Fruit fly (Drosophila melanogaster): Measurements from ENCODE around the gene Tim9a.

The Tim9a gene

dm6 chrX:13396378-13397099 lies 11.5 kb downstream of the Tim9a start, which contains the start of gene Bcat:
Gene Bcat, plus strand, starts transcription at chrX:13396899.
- TF ChIP-seq Mnt (GFP tag; optimal IDR thresholded peaks at IDR 0.05) = peak; percentile 81
- TF ChIP-seq CG7045 (GFP tag; optimal IDR thresholded peaks at IDR 0.05) = no peak
- peak; percentile 51 for TF ChIP-seq CG7101 (tag; optimal IDR thresholded peaks at IDR 0.05)
- no peak for TF ChIP-seq Clk (GFP tag; optimal IDR thresholded peaks at IDR 0.05)
- TF ChIP-seq bab1 (GFP tag; optimal IDR thresholded peaks at IDR 0.05) = peak; percentile 75
- peak; percentile 24 for TF ChIP-seq CG1620 (GFP tag; optimal IDR thresholded peaks at IDR 0.05)
- peak; percentile 76 for TF ChIP-seq CG11617 (GFP tag; optimal IDR thresholded peaks at IDR 0.05)
- peak; percentile 40 for TF ChIP-seq pad (GFP tag; optimal IDR thresholded peaks at IDR 0.05)
- no peak for TF ChIP-seq Crg-1 (GFP tag; optimal IDR thresholded peaks at IDR 0.05)
- peak; percentile 15 for TF ChIP-seq CG5204 (GFP tag; optimal IDR thresholded peaks at IDR 0.05)
- peak; percentile 6 for TF ChIP-seq tj (GFP tag; optimal IDR thresholded peaks at IDR 0.05)
- TF ChIP-seq CG12768 (GFP tag; optimal IDR thresholded peaks at IDR 0.05) = no peak
- TF ChIP-seq ovo (GFP tag; optimal IDR thresholded peaks at IDR 0.05) = peak; percentile 36
- TF ChIP-seq CG14711 (tag; optimal IDR thresholded peaks at IDR 0.05) = peak; percentile 58
- TF ChIP-seq Hr96 (GFP tag; optimal IDR thresholded peaks at IDR 0.05) = peak; percentile 51
- TF ChIP-seq toe (GFP tag; optimal IDR thresholded peaks at IDR 0.05) = no peak
- TF ChIP-seq kay (GFP tag; ENCODE audit: borderline replicate concordance) = peak; percentile 11

DNA sequence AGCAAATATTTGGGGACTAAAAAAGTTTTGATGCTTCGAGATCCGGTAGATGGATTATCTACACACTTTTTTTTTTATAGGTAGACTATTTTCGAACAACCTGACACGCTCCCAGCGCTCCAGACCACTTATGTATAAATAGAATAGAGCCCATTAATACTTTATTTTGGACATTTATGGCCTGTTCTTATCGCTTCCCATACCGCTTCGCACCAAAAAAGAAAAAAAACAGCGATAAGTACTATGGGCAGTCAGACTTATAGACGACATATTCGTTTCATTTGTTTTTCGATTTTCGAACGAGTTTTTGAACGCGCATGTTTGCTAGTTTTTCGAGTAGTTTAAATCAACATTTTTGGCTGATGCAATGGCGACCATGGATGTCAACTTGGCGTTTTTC lies 12.6 kb downstream of the Tim9a start:
- TF ChIP-seq CG14711 (tag; optimal IDR thresholded peaks at IDR 0.05) = no peak
- TF ChIP-seq Clk (GFP tag; optimal IDR thresholded peaks at IDR 0.05) = no peak
- TF ChIP-seq CG7101 (tag; optimal IDR thresholded peaks at IDR 0.05) = no peak
- TF ChIP-seq CG12768 (GFP tag; optimal IDR thresholded peaks at IDR 0.05) = no peak
- TF ChIP-seq bab1 (GFP tag; optimal IDR thresholded peaks at IDR 0.05) = no peak
- TF ChIP-seq tj (GFP tag; optimal IDR thresholded peaks at IDR 0.05) = no peak
- no peak for TF ChIP-seq cic (GFP tag; optimal IDR thresholded peaks at IDR 0.05)
- TF ChIP-seq CG1620 (GFP tag; optimal IDR thresholded peaks at IDR 0.05) = no peak
- TF ChIP-seq CG33017 (tag; optimal IDR thresholded peaks at IDR 0.05) = no peak
- no peak for TF ChIP-seq pad (GFP tag; optimal IDR thresholded peaks at IDR 0.05)
- no peak for TF ChIP-seq CG7045 (GFP tag; optimal IDR thresholded peaks at IDR 0.05)
- no peak for TF ChIP-seq CG11617 (GFP tag; optimal IDR thresholded peaks at IDR 0.05)
- TF ChIP-seq toe (GFP tag; optimal IDR thresholded peaks at IDR 0.05) = no peak
- no peak for TF ChIP-seq Crg-1 (GFP tag; optimal IDR thresholded peaks at IDR 0.05)
- TF ChIP-seq cnc (optimal IDR thresholded peaks at IDR 0.05) = no peak
- TF ChIP-seq Hr96 (GFP tag; optimal IDR thresholded peaks at IDR 0.05) = no peak

dm6 chrX:13401245-13401644 lies 16.2 kb downstream of the Tim9a start:
- TF ChIP-seq Crg-1 (GFP tag; optimal IDR thresholded peaks at IDR 0.05) = no peak
- TF ChIP-seq bab1 (GFP tag; optimal IDR thresholded peaks at IDR 0.05) = peak; percentile 63
- TF ChIP-seq cic (GFP tag; optimal IDR thresholded peaks at IDR 0.05) = no peak
- TF ChIP-seq CG5204 (GFP tag; optimal IDR thresholded peaks at IDR 0.05) = no peak
- no peak for TF ChIP-seq CG7101 (tag; optimal IDR thresholded peaks at IDR 0.05)
- TF ChIP-seq Hr96 (GFP tag; optimal IDR thresholded peaks at IDR 0.05) = peak; percentile 2
- no peak for TF ChIP-seq CG1620 (GFP tag; optimal IDR thresholded peaks at IDR 0.05)

DNA sequence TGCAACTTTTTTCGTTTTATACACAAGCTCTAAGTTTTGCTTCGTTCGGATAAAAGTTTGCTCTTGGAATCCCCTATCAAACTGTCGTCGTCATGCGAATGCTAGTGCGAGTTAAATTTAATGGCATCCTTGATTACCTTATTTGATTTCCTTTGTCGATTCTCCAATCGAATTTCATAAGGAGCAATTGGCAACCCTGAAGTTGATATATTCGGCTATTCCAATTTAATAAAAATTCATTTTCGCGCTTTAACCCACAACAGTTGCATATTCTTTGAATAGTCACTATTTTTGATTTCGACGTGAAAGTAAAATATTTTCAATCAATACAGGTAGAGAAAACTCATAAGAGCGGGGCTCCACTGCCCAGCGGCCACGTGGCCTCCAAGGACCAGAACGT lies 17.8 kb downstream of the Tim9a start, which contains the start of gene CG12725:
CG12725 (minus strand) TSS at position 101 of the 400 bp plus-strand sequence.
- TF ChIP-seq CG1620 (GFP tag; optimal IDR thresholded peaks at IDR 0.05) (no peak), kay (GFP tag; ENCODE audit: borderline replicate concordance) (no peak), Clk (GFP tag; optimal IDR thresholded peaks at IDR 0.05) (no peak), cnc (optimal IDR thresholded peaks at IDR 0.05) (no peak), CG5204 (GFP tag; optimal IDR thresholded peaks at IDR 0.05) (no peak), Crg-1 (GFP tag; optimal IDR thresholded peaks at IDR 0.05) (no peak)

DNA sequence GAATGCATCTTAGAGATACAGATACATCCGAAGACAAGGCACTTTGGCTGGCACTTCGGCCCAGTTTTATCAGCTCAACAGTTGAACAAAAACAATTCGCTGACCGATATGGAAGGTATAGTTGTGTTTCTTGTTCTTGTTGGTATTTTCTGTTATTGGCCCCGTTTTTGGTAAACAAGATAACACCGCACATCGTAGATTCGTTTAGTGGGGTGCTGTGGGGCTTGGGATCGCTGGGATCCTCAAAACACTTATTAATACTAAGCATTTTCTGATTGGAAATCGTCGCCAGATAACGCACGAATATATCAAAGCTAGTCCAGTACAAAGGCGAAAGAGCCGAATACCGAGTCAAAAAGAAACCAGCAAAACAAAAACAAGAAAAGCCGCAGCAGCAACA lies 18.5 kb downstream of the Tim9a start:
- TF ChIP-seq Mnt (GFP tag; optimal IDR thresholded peaks at IDR 0.05) = peak; percentile 15
- TF ChIP-seq tj (GFP tag; optimal IDR thresholded peaks at IDR 0.05) = no peak
- TF ChIP-seq CG33017 (tag; optimal IDR thresholded peaks at IDR 0.05) = no peak
- no peak for TF ChIP-seq CG7045 (GFP tag; optimal IDR thresholded peaks at IDR 0.05)
- TF ChIP-seq Hr96 (GFP tag; optimal IDR thresholded peaks at IDR 0.05) = no peak
- peak; percentile 43 for TF ChIP-seq CG12768 (GFP tag; optimal IDR thresholded peaks at IDR 0.05)
- TF ChIP-seq cic (GFP tag; optimal IDR thresholded peaks at IDR 0.05) = peak; percentile 68
- peak; percentile 11 for TF ChIP-seq CG14711 (tag; optimal IDR thresholded peaks at IDR 0.05)
- TF ChIP-seq CG1620 (GFP tag; optimal IDR thresholded peaks at IDR 0.05) = no peak
- no peak for TF ChIP-seq Clk (GFP tag; optimal IDR thresholded peaks at IDR 0.05)
- no peak for TF ChIP-seq bab1 (GFP tag; optimal IDR thresholded peaks at IDR 0.05)
- no peak for TF ChIP-seq CG5204 (GFP tag; optimal IDR thresholded peaks at IDR 0.05)
- no peak for TF ChIP-seq cnc (optimal IDR thresholded peaks at IDR 0.05)

DNA sequence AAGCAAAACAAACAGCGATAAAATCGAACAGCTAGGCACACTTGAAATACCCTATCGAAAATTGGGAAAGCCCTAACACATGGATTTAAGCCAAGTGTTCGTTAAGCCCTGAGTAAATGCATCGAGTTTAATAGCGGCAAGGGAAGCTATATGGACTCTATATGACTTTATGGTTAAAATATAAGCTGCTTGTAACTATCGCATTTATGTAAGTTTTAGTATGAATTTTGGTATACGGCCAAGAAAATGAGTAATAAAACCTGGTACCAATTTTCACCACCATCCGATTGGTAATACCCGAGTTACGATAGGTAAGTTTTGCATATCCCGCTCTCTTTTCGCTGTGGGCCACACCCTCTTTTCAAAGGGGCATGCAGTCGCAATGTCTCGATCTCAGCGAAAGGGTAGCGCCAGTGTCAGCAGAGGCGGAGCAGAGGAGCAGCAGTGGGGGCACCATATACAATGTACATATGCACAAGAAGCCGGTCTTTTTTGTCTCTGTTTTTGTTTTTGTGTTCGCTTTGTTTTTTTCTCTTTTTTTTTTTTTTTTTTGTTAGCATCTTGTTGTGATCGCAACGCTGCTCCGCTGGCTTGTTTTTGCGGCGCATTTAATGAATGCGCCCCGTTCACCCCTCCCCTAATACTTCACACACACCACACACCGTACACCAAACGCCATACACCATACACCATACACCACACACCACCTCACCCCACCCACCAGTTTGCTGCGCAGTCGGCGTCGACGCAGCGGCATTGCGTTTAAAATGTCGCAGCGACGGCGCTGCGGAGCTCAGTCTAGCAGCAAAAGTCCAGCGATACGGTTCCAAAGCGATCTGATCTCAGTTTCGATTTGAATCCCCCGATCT lies 19.2 kb downstream of the Tim9a start, which contains the start of gene GstT4:
GstT4 (plus strand) TSS at position 788 of the 869 bp plus-strand sequence.
- peak; percentile 43 for TF ChIP-seq CG11617 (GFP tag; optimal IDR thresholded peaks at IDR 0.05)
- peak; percentile 68 for TF ChIP-seq CG12768 (GFP tag; optimal IDR thresholded peaks at IDR 0.05)
- TF ChIP-seq kay (GFP tag; ENCODE audit: borderline replicate concordance) = no peak
- peak; percentile 24 for TF ChIP-seq bab1 (GFP tag; optimal IDR thresholded peaks at IDR 0.05)
- peak; percentile 26 for TF ChIP-seq Crg-1 (GFP tag; optimal IDR thresholded peaks at IDR 0.05)
- TF ChIP-seq Clk (GFP tag; optimal IDR thresholded peaks at IDR 0.05) = peak; percentile 20
- TF ChIP-seq CG7045 (GFP tag; optimal IDR thresholded peaks at IDR 0.05) = peak; percentile 7
- peak; percentile 67 for TF ChIP-seq ovo (GFP tag; optimal IDR thresholded peaks at IDR 0.05)
- TF ChIP-seq cnc (optimal IDR thresholded peaks at IDR 0.05) = no peak
- peak; percentile 40 for TF ChIP-seq CG1620 (GFP tag; optimal IDR thresholded peaks at IDR 0.05)
- TF ChIP-seq pad (GFP tag; optimal IDR thresholded peaks at IDR 0.05) = no peak
- TF ChIP-seq tj (GFP tag; optimal IDR thresholded peaks at IDR 0.05) = peak; percentile 36
- TF ChIP-seq CG33017 (tag; optimal IDR thresholded peaks at IDR 0.05) = peak; percentile 24
- peak; percentile 51 for TF ChIP-seq CG14711 (tag; optimal IDR thresholded peaks at IDR 0.05)
- TF ChIP-seq CG7101 (tag; optimal IDR thresholded peaks at IDR 0.05) = peak; percentile 40
- TF ChIP-seq Mnt (GFP tag; optimal IDR thresholded peaks at IDR 0.05) = peak; percentile 70
- peak; percentile 85 for TF ChIP-seq Hr96 (GFP tag; optimal IDR thresholded peaks at IDR 0.05)
- TF ChIP-seq CG5204 (GFP tag; optimal IDR thresholded peaks at IDR 0.05) = peak; percentile 47
- peak; percentile 37 for TF ChIP-seq toe (GFP tag; optimal IDR thresholded peaks at IDR 0.05)
- peak; percentile 90 for TF ChIP-seq cic (GFP tag; optimal IDR thresholded peaks at IDR 0.05)
